Worm (Caenorhabditis elegans): ENCODE results near the gene W08G11.3.
"Not testable (repeated sequence)": the region's sequence is repeated elsewhere in the genome, so short reads cannot be mapped to it uniquely, and the experiment has no call there.

The W08G11.3 gene

ce11 chrV:16376430-16376948, 9.0 kb downstream of the W08G11.3 start:
- TF ChIP-seq elt-3 (tag; optimal IDR thresholded peaks at IDR 0.05) (no peak), nhr-76 (tag; optimal IDR thresholded peaks at IDR 0.05) (no peak), eor-1 (tag; optimal IDR thresholded peaks at IDR 0.05) (no peak), nhr-28 (tag; optimal IDR thresholded peaks at IDR 0.05) (no peak), snpc-4 (tag; optimal IDR thresholded peaks at IDR 0.05) (no peak), lin-15B (tag; optimal IDR thresholded peaks at IDR 0.05) (no peak), jun-1 (tag; optimal IDR thresholded peaks at IDR 0.05) (no peak), egl-5 (tag; optimal IDR thresholded peaks at IDR 0.05) (no peak)

- no peak for TF ChIP-seq nhr-28 (tag; optimal IDR thresholded peaks at IDR 0.05)
These were observed 9.7 kb downstream of the W08G11.3 start for ce11 chrV:16377188-16377587.

- no peak for TF ChIP-seq nhr-77 (tag; optimal IDR thresholded peaks at IDR 0.05)
- TF ChIP-seq nhr-67 (tag; optimal IDR thresholded peaks at IDR 0.05): no peak
- TF ChIP-seq unc-39 (tag; optimal IDR thresholded peaks at IDR 0.05): no peak
- no peak for TF ChIP-seq elt-2 (tag; optimal IDR thresholded peaks at IDR 0.05)
- no peak for TF ChIP-seq daf-12 (tag; optimal IDR thresholded peaks at IDR 0.05)
- TF ChIP-seq ztf-4 (tag; optimal IDR thresholded peaks at IDR 0.05): no peak
- TF ChIP-seq fos-1 (tag; optimal IDR thresholded peaks at IDR 0.05): no peak
- no peak for TF ChIP-seq hmg-11 (tag; optimal IDR thresholded peaks at IDR 0.05)
- no peak for TF ChIP-seq ceh-16 (tag; optimal IDR thresholded peaks at IDR 0.05)
- TF ChIP-seq snpc-4 (tag; optimal IDR thresholded peaks at IDR 0.05): no peak
- no peak for TF ChIP-seq elt-3 (tag; optimal IDR thresholded peaks at IDR 0.05)
- no peak for TF ChIP-seq eor-1 (tag; optimal IDR thresholded peaks at IDR 0.05)
- no peak for TF ChIP-seq fkh-10 (GFP tag; optimal IDR thresholded peaks at IDR 0.05)
- TF ChIP-seq ztf-11 (tag; optimal IDR thresholded peaks at IDR 0.05): no peak
- no peak for TF ChIP-seq nfya-1 (tag; optimal IDR thresholded peaks at IDR 0.05; ENCODE audit: insufficient read depth)
- no peak for TF ChIP-seq nhr-23 (tag; optimal IDR thresholded peaks at IDR 0.05)
- TF ChIP-seq lin-15B (tag; optimal IDR thresholded peaks at IDR 0.05): no peak
- TF ChIP-seq unc-62 (GFP tag; optimal IDR thresholded peaks at IDR 0.05): no peak
- no peak for TF ChIP-seq egl-27 (tag; optimal IDR thresholded peaks at IDR 0.05)
These were observed 10.4 kb downstream of the W08G11.3 start, which contains the start of gene F13A7.1 for ce11 chrV:16377849-16378248. F13A7.1 (minus strand) TSS chrV:16377949.

DNA sequence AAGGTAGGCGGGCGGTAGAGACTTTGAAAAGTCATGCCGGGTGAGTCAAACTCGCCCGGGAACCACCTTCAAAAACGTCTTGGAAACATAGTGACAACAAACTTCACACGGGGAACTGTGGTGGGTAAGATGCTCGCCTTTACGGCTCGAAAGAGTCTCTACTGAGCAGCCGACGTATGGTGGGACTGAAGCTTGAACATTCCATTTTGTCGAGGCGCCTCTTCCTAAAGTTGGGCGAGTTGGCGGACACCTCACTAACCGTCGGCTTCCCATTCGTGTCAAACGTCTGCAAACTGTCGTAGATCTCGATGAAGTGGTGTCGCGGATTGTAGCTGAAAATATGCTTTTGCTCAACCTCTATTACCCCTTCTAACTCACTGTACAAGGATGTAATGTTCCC, 15.5 kb downstream of the W08G11.3 start:
- TF ChIP-seq ceh-16 (tag; optimal IDR thresholded peaks at IDR 0.05): no peak
- no peak for TF ChIP-seq nhr-23 (tag; optimal IDR thresholded peaks at IDR 0.05)
- no peak for TF ChIP-seq lin-15B (tag; optimal IDR thresholded peaks at IDR 0.05)
- no peak for TF ChIP-seq ceh-28 (tag; optimal IDR thresholded peaks at IDR 0.05)
- TF ChIP-seq nhr-11 (tag; optimal IDR thresholded peaks at IDR 0.05): no peak
- no peak for TF ChIP-seq pha-4 (tag; optimal IDR thresholded peaks at IDR 0.05)
- TF ChIP-seq fkh-2 (tag; optimal IDR thresholded peaks at IDR 0.05): no peak
- no peak for TF ChIP-seq zag-1 (tag; optimal IDR thresholded peaks at IDR 0.05)
- no peak for TF ChIP-seq ztf-11 (tag; optimal IDR thresholded peaks at IDR 0.05)
- TF ChIP-seq R02D3.7 (tag; optimal IDR thresholded peaks at IDR 0.05): no peak
- no peak for TF ChIP-seq ama-1 (optimal IDR thresholded peaks at IDR 0.05)
- no peak for TF ChIP-seq nhr-76 (tag; optimal IDR thresholded peaks at IDR 0.05)

ce11 chrV:16383729-16384128, 16.2 kb downstream of the W08G11.3 start, which contains the start of gene F13A7.7:
F13A7.7 (minus strand) TSS chrV:16383829.
- TF ChIP-seq tbx-2, zag-1, mml-1 (tag; optimal IDR thresholded peaks at IDR 0.05): not testable (repeated sequence)

ce11 chrV:16388268-16388667, 20.8 kb downstream of the W08G11.3 start, which contains the start of gene sri-65:
sri-65 (minus strand) TSS chrV:16388368.
- TF ChIP-seq ztf-4 (tag; optimal IDR thresholded peaks at IDR 0.05) (no peak), sea-2 (GFP tag; optimal IDR thresholded peaks at IDR 0.05) (no peak)

Data from whole organism, L3 larva.